Fruit fly (Drosophila melanogaster) whole organism, pupa: ENCODE measurements around the gene Cbl.
A peak's percentile ranks its signal among the peaks of the same experiment; 100 is the strongest.

Experiments
- CG10348 ChIP-seq: fragments of 200-800 bp; sonication (Bioruptor generic); IDR thresholded peaks from 2 replicates; pipeline ENCODE4 v1.3.6; 2022; ENCODE audit warnings: missing biosample characterization, missing genetic modification characterization
- CG12605 ChIP-seq: fragments of 200-800 bp; sonication (Bioruptor generic); IDR thresholded peaks from 2 replicates; pipeline ENCODE4 v1.3.6; 2022; ENCODE audit warnings: missing biosample characterization, missing genetic modification characterization
- CG13204 ChIP-seq: fragments of 200-800 bp; sonication (Bioruptor generic); optimal IDR thresholded peaks from 2 replicates; lab custom pipeline; 2018; ENCODE audit warnings: missing biosample characterization, mild to moderate bottlenecking, missing genetic modification characterization, moderate library complexity
- CG14655 ChIP-seq: fragments of 200-800 bp; sonication (Bioruptor generic); optimal IDR thresholded peaks from 3 replicates; lab custom pipeline; 2017; ENCODE audit warnings: mild to moderate bottlenecking, missing biosample characterization, missing genetic modification reagents, missing genetic modification characterization
- CG15710 ChIP-seq: fragments of 200-800 bp; sonication (Bioruptor generic); optimal IDR thresholded peaks from 2 replicates; lab custom pipeline; 2018; ENCODE audit warnings: missing biosample characterization, mild to moderate bottlenecking, missing genetic modification characterization, moderate library complexity
- CG17806 ChIP-seq: fragments of 200-800 bp; sonication (Bioruptor generic); optimal IDR thresholded peaks from 2 replicates; lab custom pipeline; 2018; ENCODE audit warnings: missing biosample characterization, mild to moderate bottlenecking, missing genetic modification characterization, moderate library complexity
- CG32121 ChIP-seq: fragments of 200-800 bp; sonication (Bioruptor generic); IDR thresholded peaks from 2 replicates; pipeline ENCODE4 v1.3.6; 2022; ENCODE audit warnings: missing biosample characterization, missing genetic modification characterization
- CG34367 ChIP-seq: fragments of 200-800 bp; sonication (Bioruptor generic); optimal IDR thresholded peaks from 2 replicates; lab custom pipeline; 2018; ENCODE audit warnings: missing biosample characterization, mild to moderate bottlenecking, missing genetic modification characterization
- CG4496 ChIP-seq: fragments of 200-800 bp; sonication (Bioruptor generic); IDR thresholded peaks from 3 replicates; pipeline ENCODE4 v1.3.6; 2022; ENCODE audit warnings: missing biosample characterization, missing genetic modification characterization
- CG8159 ChIP-seq: fragments of 200-800 bp; sonication (Bioruptor generic); optimal IDR thresholded peaks from 3 replicates; lab custom pipeline; 2018; ENCODE audit warnings: missing biosample characterization, mild to moderate bottlenecking, missing genetic modification characterization, moderate library complexity
- CG8301 ChIP-seq: fragments of 200-800 bp; sonication (Bioruptor generic); optimal IDR thresholded peaks from 2 replicates; lab custom pipeline; 2018; ENCODE audit warnings: missing biosample characterization, mild to moderate bottlenecking, missing genetic modification characterization
- CG9948 ChIP-seq: fragments of 200-800 bp; sonication (Bioruptor generic); optimal IDR thresholded peaks from 2 replicates; lab custom pipeline; 2018; ENCODE audit warnings: missing biosample characterization, mild to moderate bottlenecking, missing genetic modification characterization, moderate library complexity
- D1 ChIP-seq: fragments of 200-800 bp; sonication (Bioruptor generic); optimal IDR thresholded peaks from 2 replicates; lab custom pipeline; 2018; ENCODE audit warnings: missing biosample characterization, mild to moderate bottlenecking, missing genetic modification characterization, moderate library complexity
- EcR ChIP-seq: fragments of 200-800 bp; sonication (Bioruptor generic); optimal IDR thresholded peaks from 3 replicates; lab custom pipeline; 2019; ENCODE audit warnings: missing biosample characterization, missing genetic modification characterization, mild to moderate bottlenecking, moderate library complexity, missing genetic modification reagents
- Ets98B ChIP-seq: fragments of 200-800 bp; sonication (Bioruptor generic); IDR thresholded peaks from 2 replicates; pipeline ENCODE4 v1.3.6; 2022; ENCODE audit warnings: missing biosample characterization, missing genetic modification characterization
- Pif1A ChIP-seq: fragments of 200-800 bp; sonication (Bioruptor generic); optimal IDR thresholded peaks from 3 replicates; lab custom pipeline; 2016; ENCODE audit warnings: missing biosample characterization, missing genetic modification characterization
- Pif1B ChIP-seq: fragments of 200-800 bp; sonication (Bioruptor generic); optimal IDR thresholded peaks from 3 replicates; lab custom pipeline; 2016; ENCODE audit warnings: missing biosample characterization, missing genetic modification characterization
- Snoo ChIP-seq: fragments of 200-800 bp; sonication (Bioruptor generic); optimal IDR thresholded peaks from 3 replicates; lab custom pipeline; 2017; ENCODE audit warnings: missing biosample characterization, mild to moderate bottlenecking, missing genetic modification characterization, inconsistent platforms
- fd96Ca ChIP-seq: fragments of 200-800 bp; sonication (Bioruptor generic); IDR thresholded peaks from 3 replicates; pipeline ENCODE4 v1.3.6; 2022; ENCODE audit warnings: missing biosample characterization, missing genetic modification characterization
- gl ChIP-seq: fragments of 200-800 bp; sonication (Bioruptor generic); optimal IDR thresholded peaks from 2 replicates; lab custom pipeline; 2018; ENCODE audit warnings: missing biosample characterization, mild to moderate bottlenecking, missing genetic modification characterization
- rn ChIP-seq: fragments of 200-800 bp; sonication (Bioruptor generic); IDR thresholded peaks from 2 replicates; pipeline ENCODE4 v1.3.6; 2022; ENCODE audit warnings: missing biosample characterization, missing genetic modification characterization

Gene Cbl

dm6 chr3L:8441745-8442575, 17.2 kb downstream of the Cbl start, which contains the start of gene Unr:
Gene Unr (minus strand): TSS chr3L:8442381.
- TF ChIP-seq CG17806 (tag; lab: Kevin White, UChicago) (peak; percentile 61), Snoo (tag; lab: Kevin White, UChicago) (peak; percentile 74), CG9948 (tag; lab: Kevin White, UChicago) (peak; percentile 38), CG32121 (GFP tag; lab: Robert Waterston, UW) (peak; percentile 71), D1 (tag; lab: Kevin White, UChicago) (peak; percentile 62), CG4496 (peak; percentile 86), CG8159 (tag; lab: Kevin White, UChicago) (peak; percentile 58), Pif1A (GFP tag; lab: Kevin White, UChicago) (peak; percentile 85), EcR (no peak), rn (GFP tag; lab: Robert Waterston, UW) (peak; percentile 63), CG12605 (GFP tag; lab: Robert Waterston, UW) (peak; percentile 85), CG14655 (GFP tag; lab: Kevin White, UChicago) (peak; percentile 66), gl (tag; lab: Kevin White, UChicago) (peak; percentile 6), Ets98B (GFP tag; lab: Robert Waterston, UW) (peak; percentile 76), CG13204 (peak; percentile 15), CG10348 (GFP tag; lab: Robert Waterston, UW) (no peak), CG8301 (tag; lab: Kevin White, UChicago) (peak; percentile 45), CG15710 (tag; lab: Kevin White, UChicago) (peak; percentile 51), CG34367 (tag; lab: Kevin White, UChicago) (peak; percentile 58), fd96Ca (GFP tag; lab: Robert Waterston, UW) (no peak; the same call in 2 of the 3 replicates), Pif1B (GFP tag; lab: Kevin White, UChicago) (peak; percentile 81)

- TF ChIP-seq CG10348 (GFP tag; lab: Robert Waterston, UW) (no peak), CG14655 (GFP tag; lab: Kevin White, UChicago) (peak; percentile 38), CG17806 (tag; lab: Kevin White, UChicago) (peak; percentile 55), D1 (tag; lab: Kevin White, UChicago) (peak; percentile 42), CG13204 (no peak), EcR (no peak), Pif1A (GFP tag; lab: Kevin White, UChicago) (no peak), CG4496 (0 out of 3 replicates have a peak, but pooled peaks have one; percentile 46), Ets98B (GFP tag; lab: Robert Waterston, UW) (no peak), CG9948 (tag; lab: Kevin White, UChicago) (peak; percentile 57), Pif1B (GFP tag; lab: Kevin White, UChicago) (peak; percentile 8), Snoo (tag; lab: Kevin White, UChicago) (peak; percentile 28), CG32121 (GFP tag; lab: Robert Waterston, UW) (no peak), CG15710 (tag; lab: Kevin White, UChicago) (peak; percentile 48), CG8159 (tag; lab: Kevin White, UChicago) (peak; percentile 63), fd96Ca (GFP tag; lab: Robert Waterston, UW) (no peak), gl (tag; lab: Kevin White, UChicago) (no peak), CG34367 (tag; lab: Kevin White, UChicago) (no peak), CG8301 (tag; lab: Kevin White, UChicago) (peak; percentile 28), CG12605 (GFP tag; lab: Robert Waterston, UW) (no peak), rn (GFP tag; lab: Robert Waterston, UW) (no peak)
Measured at dm6 chr3L:8445027-8445426, 20.3 kb downstream of the Cbl start.

- no peak for TF ChIP-seq Pif1B (GFP tag; lab: Kevin White, UChicago)
- 0 out of 2 replicates have a peak, but pooled peaks have one; percentile 33 for TF ChIP-seq CG32121 (GFP tag; lab: Robert Waterston, UW)
Measured at dm6 chr3L:8446050-8446781, 21.5 kb downstream of the Cbl start.

- TF ChIP-seq Ets98B (GFP tag; lab: Robert Waterston, UW): no peak
- no peak for TF ChIP-seq CG8159 (tag; lab: Kevin White, UChicago)
- TF ChIP-seq Pif1A (GFP tag; lab: Kevin White, UChicago): no peak
- no peak for TF ChIP-seq CG32121 (GFP tag; lab: Robert Waterston, UW)
- no peak for TF ChIP-seq CG14655 (GFP tag; lab: Kevin White, UChicago)
- no peak for TF ChIP-seq CG17806 (tag; lab: Kevin White, UChicago)
- no peak for TF ChIP-seq Pif1B (GFP tag; lab: Kevin White, UChicago)
- no peak for TF ChIP-seq CG13204
- TF ChIP-seq CG15710 (tag; lab: Kevin White, UChicago): no peak
- TF ChIP-seq CG34367 (tag; lab: Kevin White, UChicago): no peak
Measured at dm6 chr3L:8447795-8448516, 23.2 kb downstream of the Cbl start.
